Worm (Caenorhabditis elegans): Measurements from ENCODE around the gene fbxb-83.

Gene fbxb-83

ce11 chrIII:159149-159548, 14.1 kb upstream of the fbxb-83 start:
- TF ChIP-seq ama-1 (optimal IDR thresholded peaks at IDR 0.05) (no peak), elt-3 (tag; optimal IDR thresholded peaks at IDR 0.05) (no peak), zip-4 (GFP tag; optimal IDR thresholded peaks at IDR 0.05) (no peak), lin-15B (tag; optimal IDR thresholded peaks at IDR 0.05) (no peak), xbp-1 (tag; optimal IDR thresholded peaks at IDR 0.05) (no peak), Y116A8C.19 (tag; optimal IDR thresholded peaks at IDR 0.05; ENCODE audit: borderline replicate concordance) (no peak), mab-9 (GFP tag; IDR thresholded peaks at IDR 0.05) (no peak), C04F5.9 (tag; optimal IDR thresholded peaks at IDR 0.05) (no peak), ceh-63 (GFP tag; optimal IDR thresholded peaks at IDR 0.05) (no peak), unc-130 (tag; optimal IDR thresholded peaks at IDR 0.05) (no peak), swsn-7 (tag; optimal IDR thresholded peaks at IDR 0.05) (no peak), mef-2 (tag; optimal IDR thresholded peaks at IDR 0.05) (no peak)

- TF ChIP-seq lir-3 (tag; optimal IDR thresholded peaks at IDR 0.05; ENCODE audit: poor library complexity) (no peak), ceh-82 (tag; optimal IDR thresholded peaks at IDR 0.05) (no peak), tbx-2 (tag; optimal IDR thresholded peaks at IDR 0.05) (no peak), egl-13 (tag; optimal IDR thresholded peaks at IDR 0.05) (no peak), zag-1 (tag; optimal IDR thresholded peaks at IDR 0.05) (no peak), C16A3.4 (tag; optimal IDR thresholded peaks at IDR 0.05) (no peak), pag-3 (tag; optimal IDR thresholded peaks at IDR 0.05; ENCODE audit: borderline replicate concordance, insufficient read depth) (no peak), egl-27 (tag; optimal IDR thresholded peaks at IDR 0.05) (no peak), alr-1 (tag; optimal IDR thresholded peaks at IDR 0.05; ENCODE audit: borderline replicate concordance) (no peak), vab-15 (tag; optimal IDR thresholded peaks at IDR 0.05) (no peak), fos-1 (tag; optimal IDR thresholded peaks at IDR 0.05) (no peak)
Measured at ce11 chrIII:157980-158379, 13.0 kb upstream of the fbxb-83 start.

ce11 chrIII:156645-157044, 11.6 kb upstream of the fbxb-83 start, which contains the start of the genes zig-13 and ver-1:
TSS of gene zig-13 (minus strand) at chrIII:156745.
TSS of gene ver-1 (plus strand) at chrIII:156824.
- TF ChIP-seq lin-39 (tag; optimal IDR thresholded peaks at IDR 0.05) (no peak), sptf-1 (tag; optimal IDR thresholded peaks at IDR 0.05) (no peak), tlp-1 (tag; optimal IDR thresholded peaks at IDR 0.05) (no peak), fkh-4 (tag; optimal IDR thresholded peaks at IDR 0.05; ENCODE audit: borderline replicate concordance) (no peak), zag-1 (tag; optimal IDR thresholded peaks at IDR 0.05) (no peak), aly-2 (tag; optimal IDR thresholded peaks at IDR 0.05) (no peak), tbx-2 (tag; optimal IDR thresholded peaks at IDR 0.05) (no peak), ztf-4 (tag; optimal IDR thresholded peaks at IDR 0.05) (no peak), Y116A8C.19 (tag; optimal IDR thresholded peaks at IDR 0.05; ENCODE audit: borderline replicate concordance) (no peak), ceh-63 (GFP tag; optimal IDR thresholded peaks at IDR 0.05) (no peak), nhr-11 (tag; optimal IDR thresholded peaks at IDR 0.05) (no peak), mdl-1 (tag; optimal IDR thresholded peaks at IDR 0.05) (no peak), nhr-90 (tag; optimal IDR thresholded peaks at IDR 0.05; ENCODE audit: poor library complexity) (no peak), ceh-8 (GFP tag; optimal IDR thresholded peaks at IDR 0.05) (no peak)

- TF ChIP-seq hpl-2 (GFP tag; optimal IDR thresholded peaks at IDR 0.05) (no peak), alr-1 (tag; optimal IDR thresholded peaks at IDR 0.05; ENCODE audit: borderline replicate concordance) (no peak), nhr-85 (tag) (peak; percentile 52), nhr-76 (tag; optimal IDR thresholded peaks at IDR 0.05) (no peak), mab-9 (GFP tag; IDR thresholded peaks at IDR 0.05) (no peak), mdl-1 (tag; optimal IDR thresholded peaks at IDR 0.05) (no peak), vab-15 (tag; optimal IDR thresholded peaks at IDR 0.05) (no peak), C04F5.9 (tag; optimal IDR thresholded peaks at IDR 0.05) (no peak), aha-1 (tag; optimal IDR thresholded peaks at IDR 0.05) (no peak), elt-2 (tag; optimal IDR thresholded peaks at IDR 0.05) (peak; percentile 100), nhr-12 (tag; optimal IDR thresholded peaks at IDR 0.05) (no peak), ces-1 (GFP tag; optimal IDR thresholded peaks at IDR 0.05) (no peak), C34B4.2 (tag; optimal IDR thresholded peaks at IDR 0.05) (no peak), ceh-82 (tag; optimal IDR thresholded peaks at IDR 0.05) (no peak), unc-98 (GFP tag; IDR thresholded peaks at IDR 0.05) (no peak), sup-37 (GFP tag; optimal IDR thresholded peaks at IDR 0.05) (no peak), fos-1 (tag; optimal IDR thresholded peaks at IDR 0.05) (no peak), ztf-11 (tag; optimal IDR thresholded peaks at IDR 0.05) (no peak), pag-3 (tag; optimal IDR thresholded peaks at IDR 0.05; ENCODE audit: borderline replicate concordance, insufficient read depth) (no peak), unc-130 (tag; optimal IDR thresholded peaks at IDR 0.05) (no peak), mep-1 (tag; optimal IDR thresholded peaks at IDR 0.05) (no peak), rnt-1 (tag; optimal IDR thresholded peaks at IDR 0.05) (no peak), ceh-63 (GFP tag; optimal IDR thresholded peaks at IDR 0.05) (no peak), elt-3 (tag; optimal IDR thresholded peaks at IDR 0.05) (peak; percentile 67 to 100 (median 95)), zip-4 (GFP tag; optimal IDR thresholded peaks at IDR 0.05) (no peak), egl-27 (tag; optimal IDR thresholded peaks at IDR 0.05) (peak in 1 of 2 experiments; percentile 6)
Measured at ce11 chrIII:154168-154567, 9.2 kb upstream of the fbxb-83 start.
